Fruit fly (Drosophila melanogaster) whole organism, wandering third instar larva: ENCODE data around the gene swm.

Experiments used
- CG32264 ChIP-seq: fragments of 200-800 bp; sonication (Bioruptor generic); optimal IDR thresholded peaks from 2 replicates; lab custom pipeline; 2016; ENCODE audit warnings: missing biosample characterization, missing genetic modification characterization
- CG9705 ChIP-seq: fragments of 200-800 bp; sonication (Bioruptor generic); optimal IDR thresholded peaks from 2 replicates; lab custom pipeline; 2018; ENCODE audit warnings: missing biosample characterization, mild to moderate bottlenecking, missing genetic modification characterization
- CrebA ChIP-seq: fragments of 200-800 bp; sonication (Bioruptor generic); optimal IDR thresholded peaks from 2 replicates; lab custom pipeline; 2016; ENCODE audit warnings: missing biosample characterization, mild to moderate bottlenecking, missing genetic modification characterization, borderline replicate concordance
- Dfd ChIP-seq: fragments of >200 bp; optimal IDR thresholded peaks from 2 replicates; lab custom pipeline; 2017; ENCODE audit warnings: missing biosample characterization, missing genetic modification characterization
- GATAd ChIP-seq: sonication (Bioruptor generic); optimal IDR thresholded peaks from 2 replicates; lab custom pipeline; 2016; ENCODE audit warnings: missing biosample characterization, missing genetic modification characterization
- HLH106 ChIP-seq: fragments of 200-800 bp; optimal IDR thresholded peaks from 3 replicates; lab custom pipeline; 2019; ENCODE audit warnings: missing biosample characterization, mild to moderate bottlenecking, missing genetic modification characterization, moderate library complexity
- Hnf4 ChIP-seq: fragments of 200-800 bp; sonication (Bioruptor generic); optimal IDR thresholded peaks from 2 replicates; lab custom pipeline; 2016; ENCODE audit warnings: missing biosample characterization, mild to moderate bottlenecking, missing genetic modification characterization
- Jra ChIP-seq: sonication (Bioruptor generic); optimal IDR thresholded peaks from 2 replicates; lab custom pipeline; 2016; ENCODE audit warnings: missing biosample characterization, missing genetic modification characterization
- Myc ChIP-seq: fragments of >200 bp; optimal IDR thresholded peaks from 2 replicates; lab custom pipeline; 2017
- OdsH ChIP-seq: fragments of 200-800 bp; sonication (Bioruptor generic); optimal IDR thresholded peaks from 2 replicates; lab custom pipeline; 2016; ENCODE audit warnings: missing biosample characterization, mild to moderate bottlenecking, missing genetic modification characterization
- Rel ChIP-seq, 2 experiments: fragments of 200-800 bp; sonication (Bioruptor generic) in 1 of 2; optimal IDR thresholded peaks; 2 replicates in 1 of 2; 3 replicates in 1 of 2; lab custom pipeline; 2016 to 2019; ENCODE audit warnings: mild to moderate bottlenecking in 2 of 2, missing biosample characterization in 2 of 2, missing genetic modification characterization in 2 of 2, moderate library complexity in 1 of 2
- Sp1 ChIP-seq: fragments of 200-800 bp; sonication (Bioruptor generic); optimal IDR thresholded peaks from 3 replicates; lab custom pipeline; 2019; ENCODE audit warnings: missing biosample characterization, mild to moderate bottlenecking, missing genetic modification characterization, moderate library complexity
- Vsx2 ChIP-seq: fragments of 200-300, 225-300 bp; sonication (Bioruptor generic); optimal IDR thresholded peaks from 2 replicates; lab custom pipeline; 2018; ENCODE audit warnings: missing biosample characterization, missing genetic modification characterization; ENCODE audit not compliant: partially characterized antibody
- br ChIP-seq: fragments of 200-800 bp; sonication (Bioruptor generic); optimal IDR thresholded peaks from 2 replicates; lab custom pipeline; 2016; ENCODE audit warnings: missing biosample characterization, missing genetic modification characterization
- brk ChIP-seq: fragments of 200-800 bp; sonication (Bioruptor generic); optimal IDR thresholded peaks from 2 replicates; lab custom pipeline; 2016; ENCODE audit warnings: missing biosample characterization, mild to moderate bottlenecking, missing genetic modification characterization
- dl ChIP-seq, 2 experiments: fragments of 175-275, 200-275 bp in 1 of 2; fragments of 200-275 bp in 1 of 2; sonication (Bioruptor generic); optimal IDR thresholded peaks; lab custom pipeline; 2018; ENCODE audit warnings: mild to moderate bottlenecking in 2 of 2, missing biosample characterization in 2 of 2, missing genetic modification characterization in 2 of 2, moderate library complexity in 2 of 2; ENCODE audit not compliant: partially characterized antibody in 2 of 2, insufficient read depth in 1 of 2
- dmrt93B ChIP-seq: fragments of 200-800 bp; sonication (Bioruptor generic); optimal IDR thresholded peaks from 2 replicates; lab custom pipeline; 2018; ENCODE audit warnings: missing biosample characterization, mild to moderate bottlenecking, missing genetic modification characterization
- dsf ChIP-seq: sonication (Bioruptor generic); optimal IDR thresholded peaks from 2 replicates; lab custom pipeline; 2016; ENCODE audit warnings: missing biosample characterization, missing genetic modification characterization, borderline replicate concordance
- ey ChIP-seq: fragments of 200-800 bp; sonication (Bioruptor generic); optimal IDR thresholded peaks from 2 replicates; lab custom pipeline; 2016; ENCODE audit warnings: missing biosample characterization, missing genetic modification characterization
- foxo ChIP-seq, 2 experiments: fragments of 200-800 bp; sonication (Bioruptor generic); optimal IDR thresholded peaks; 2 replicates in 1 of 2; 3 replicates in 1 of 2; lab custom pipeline; 2016 to 2017; ENCODE audit warnings: missing biosample characterization in 2 of 2, missing genetic modification characterization in 2 of 2
- fru ChIP-seq: fragments of 200-800 bp; sonication (Bioruptor generic); optimal IDR thresholded peaks from 3 replicates; lab custom pipeline; 2016; ENCODE audit warnings: missing biosample characterization, mild to moderate bottlenecking, missing genetic modification characterization
- h ChIP-seq: fragments of 200-800 bp; sonication (Bioruptor generic); optimal IDR thresholded peaks from 3 replicates; lab custom pipeline; 2016; ENCODE audit warnings: missing biosample characterization, mild to moderate bottlenecking, missing genetic modification characterization
- jim ChIP-seq: fragments of 175-275, 200-325 bp; sonication (Bioruptor generic); optimal IDR thresholded peaks from 2 replicates; lab custom pipeline; 2016; ENCODE audit warnings: missing biosample characterization, mild to moderate bottlenecking, missing genetic modification characterization
- pan ChIP-seq: fragments of >200 bp; optimal IDR thresholded peaks from 2 replicates; lab custom pipeline; 2017
- rgr ChIP-seq: fragments of 200-800 bp; sonication (Bioruptor generic); optimal IDR thresholded peaks from 3 replicates; lab custom pipeline; 2016; ENCODE audit warnings: missing biosample characterization, mild to moderate bottlenecking, missing genetic modification characterization
- sage ChIP-seq: fragments of 200-800 bp; sonication (Bioruptor generic); optimal IDR thresholded peaks from 2 replicates; lab custom pipeline; 2016; ENCODE audit warnings: missing biosample characterization, mild to moderate bottlenecking, missing genetic modification characterization
- tai ChIP-seq: sonication (Bioruptor generic); optimal IDR thresholded peaks from 2 replicates; lab custom pipeline; 2016; ENCODE audit warnings: missing biosample characterization, missing genetic modification characterization
- usp ChIP-seq: fragments of >200 bp; optimal IDR thresholded peaks from 2 replicates; lab custom pipeline; 2017; ENCODE audit warnings: missing biosample characterization, missing genetic modification characterization
- woc ChIP-seq: sonication (Bioruptor generic); optimal IDR thresholded peaks from 2 replicates; lab custom pipeline; 2016; ENCODE audit warnings: missing biosample characterization, mild to moderate bottlenecking, missing genetic modification characterization

swm gene

dm6 chr2L:19473397-19474009 is 19.5 kb upstream of the swm start:
- TF ChIP-seq pan (no peak), rgr (GFP tag; lab: Kevin White, UChicago) (no peak), dmrt93B (GFP tag; lab: Kevin White, UChicago) (no peak), h (GFP tag; lab: Kevin White, UChicago) (no peak), ey (no peak)
- TF ChIP-seq, all 38 proteins: peak for 0

DNA sequence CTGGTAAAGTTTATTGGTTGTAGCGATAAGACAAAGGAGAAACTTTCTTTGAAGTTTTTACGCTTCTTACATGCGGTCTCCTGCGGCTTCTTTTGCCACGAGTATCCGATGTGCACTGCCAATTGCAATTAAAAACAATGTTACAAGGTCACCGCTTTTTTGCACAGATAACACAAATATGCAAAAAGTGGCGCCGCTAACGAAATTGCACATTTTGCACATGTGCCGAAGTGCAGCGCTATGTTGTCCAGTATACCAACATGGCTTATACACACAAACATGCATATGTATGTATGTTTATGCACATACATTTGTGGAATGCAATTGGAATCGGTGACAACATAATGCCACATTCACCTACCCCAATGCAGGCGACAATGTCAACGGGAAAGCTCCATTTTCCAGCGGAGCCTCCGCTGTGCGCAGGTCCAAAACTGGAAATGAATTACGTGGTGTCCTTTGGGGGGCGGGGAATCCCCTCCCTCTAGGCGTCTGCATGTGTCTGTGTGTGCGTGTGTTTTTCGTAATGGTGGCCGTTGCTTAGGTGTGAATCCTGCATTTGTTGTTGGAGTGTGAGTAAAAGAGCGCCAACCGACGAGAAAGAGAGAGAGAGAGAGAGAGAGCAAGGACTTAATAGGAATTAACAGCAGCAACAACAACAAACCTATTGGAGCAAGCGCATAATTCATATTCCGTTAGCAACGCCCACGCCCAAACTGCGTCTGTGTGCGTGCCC is 13.6 kb upstream of the swm start:
- TF ChIP-seq dl (GFP tag; optimal IDR thresholded peaks at IDR 0.05; lab: Kevin White, UChicago; ENCODE audit: insufficient read depth in 1 of 2, partially characterized antibody in 2 of 2), result no peak
- no peak for TF ChIP-seq usp (GFP tag; lab: Kevin White, UChicago)
- TF ChIP-seq rgr (GFP tag; lab: Kevin White, UChicago), result no peak
- no peak for TF ChIP-seq CG9705 (GFP tag; lab: Kevin White, UChicago)
- no peak for TF ChIP-seq fru (GFP tag; lab: Kevin White, UChicago)
- TF ChIP-seq Rel (GFP tag; optimal IDR thresholded peaks at IDR 0.05; lab: Kevin White, UChicago), result no peak
- no peak for TF ChIP-seq Rel (tag; optimal IDR thresholded peaks at IDR 0.05; lab: Kevin White, UChicago)
- no peak for TF ChIP-seq Dfd (GFP tag; lab: Kevin White, UChicago)
- TF ChIP-seq HLH106 (tag; lab: Kevin White, UChicago), result no peak
- TF ChIP-seq sage (GFP tag; lab: Kevin White, UChicago), result no peak
- TF ChIP-seq dsf (GFP tag; lab: Kevin White, UChicago), result no peak
- TF ChIP-seq GATAd (GFP tag; lab: Kevin White, UChicago), result no peak
- no peak for TF ChIP-seq Sp1 (GFP tag; lab: Kevin White, UChicago)
- TF ChIP-seq br (GFP tag; lab: Kevin White, UChicago), result no peak
- TF ChIP-seq Hnf4, result no peak
- TF ChIP-seq OdsH (GFP tag; lab: Kevin White, UChicago), result no peak
- no peak for TF ChIP-seq Vsx2

DNA sequence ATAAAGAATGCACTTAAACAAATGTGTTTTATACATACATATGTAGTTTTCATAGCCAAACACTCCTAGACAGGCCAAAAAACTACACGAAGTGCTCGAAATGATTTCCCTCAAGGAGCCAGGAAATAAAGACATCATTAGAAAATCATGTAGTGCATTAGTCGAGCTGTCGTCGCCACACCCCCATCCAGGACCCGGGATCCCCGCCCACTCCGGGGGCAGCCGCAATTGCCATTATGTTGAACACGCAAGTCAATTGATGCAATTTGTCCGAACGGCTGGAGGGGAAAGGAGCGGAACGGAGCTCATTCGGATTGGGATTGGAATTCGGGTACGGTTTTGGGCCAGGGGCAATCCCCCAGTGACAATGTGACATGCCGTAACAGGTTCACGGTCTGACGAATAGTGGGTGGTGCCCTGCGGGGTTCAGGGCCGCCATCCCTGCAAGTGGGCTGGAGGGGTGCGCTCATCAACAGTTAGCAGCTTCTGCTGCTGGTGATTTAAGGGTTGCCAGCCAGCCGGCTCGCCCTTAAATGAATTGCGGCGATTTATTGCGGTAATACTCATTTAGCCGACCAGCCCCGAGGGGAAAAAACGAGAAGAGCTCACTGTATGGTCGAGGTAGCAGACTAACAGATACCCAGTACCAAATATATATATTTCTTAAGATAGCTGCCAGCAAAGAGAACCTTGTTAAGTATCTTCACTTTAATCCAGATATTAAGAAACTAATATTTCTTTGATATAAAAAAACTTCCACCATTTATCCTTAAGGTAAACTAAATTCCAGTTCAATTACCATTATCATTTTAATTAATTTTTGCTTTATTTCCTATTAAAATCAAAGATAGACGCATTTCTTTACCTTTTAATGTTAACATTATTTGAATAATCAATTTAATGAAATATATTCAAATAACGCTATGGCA is 12.4 kb upstream of the swm start:
- TF ChIP-seq dsf (GFP tag; lab: Kevin White, UChicago), result no peak
- TF ChIP-seq Dfd (GFP tag; lab: Kevin White, UChicago), result peak; percentile 95
- TF ChIP-seq, all 38 proteins: peak for 1

DNA sequence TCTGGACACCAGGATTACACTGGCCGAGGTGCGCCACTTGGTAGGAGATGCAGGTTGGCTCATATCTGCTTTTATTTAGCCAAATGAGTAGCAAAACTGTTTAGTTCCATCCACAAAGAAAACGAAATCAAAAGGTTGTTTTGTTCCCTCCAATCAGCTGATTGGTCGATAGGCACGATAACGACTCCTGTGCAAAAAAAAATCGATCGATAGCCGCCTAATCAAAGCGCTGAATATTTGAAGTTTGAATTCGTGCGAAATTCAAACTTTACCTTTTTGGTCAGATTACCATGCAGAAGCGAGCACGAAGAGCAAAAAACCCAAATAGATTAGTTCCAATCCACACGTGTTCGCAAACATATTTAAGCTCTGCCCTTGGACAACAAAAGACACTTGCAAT is 8.5 kb upstream of the swm start, which contains the start of the genes CG10195 and CG13084:
Gene CG10195, minus strand, starts transcription at position 167 of the 400 bp plus-strand sequence.
Gene CG13084, plus strand, starts transcription at position 392 of the 400 bp plus-strand sequence.
- TF ChIP-seq jim (GFP tag; lab: Kevin White, UChicago) (no peak), Rel (GFP tag; optimal IDR thresholded peaks at IDR 0.05; lab: Kevin White, UChicago) (no peak), Rel (tag; optimal IDR thresholded peaks at IDR 0.05; lab: Kevin White, UChicago) (no peak), dl (GFP tag; optimal IDR thresholded peaks at IDR 0.05; lab: Kevin White, UChicago; ENCODE audit: insufficient read depth in 1 of 2, partially characterized antibody in 2 of 2) (no peak), Myc (lab: Kevin White, UChicago) (no peak)

dm6 chr2L:19487190-19487589 is 5.9 kb upstream of the swm start, which contains the start of gene CG13083:
Gene CG13083, plus strand, starts transcription at chr2L:19487490.
- TF ChIP-seq Hnf4 (no peak), Jra (GFP tag; lab: Kevin White, UChicago) (no peak), woc (GFP tag; lab: Kevin White, UChicago) (no peak), foxo (GFP tag; optimal IDR thresholded peaks at IDR 0.05; lab: Kevin White, UChicago) (no peak), Rel (GFP tag; optimal IDR thresholded peaks at IDR 0.05; lab: Kevin White, UChicago) (no peak), Rel (tag; optimal IDR thresholded peaks at IDR 0.05; lab: Kevin White, UChicago) (no peak), CG32264 (GFP tag; lab: Kevin White, UChicago) (no peak), dmrt93B (GFP tag; lab: Kevin White, UChicago) (no peak), GATAd (GFP tag; lab: Kevin White, UChicago) (no peak), sage (GFP tag; lab: Kevin White, UChicago) (no peak), dl (GFP tag; optimal IDR thresholded peaks at IDR 0.05; lab: Kevin White, UChicago; ENCODE audit: insufficient read depth in 1 of 2, partially characterized antibody in 2 of 2) (no peak), CG9705 (GFP tag; lab: Kevin White, UChicago) (no peak), rgr (GFP tag; lab: Kevin White, UChicago) (no peak), CrebA (no peak), fru (GFP tag; lab: Kevin White, UChicago) (no peak), tai (GFP tag; lab: Kevin White, UChicago) (no peak), Sp1 (GFP tag; lab: Kevin White, UChicago) (no peak), OdsH (GFP tag; lab: Kevin White, UChicago) (no peak), brk (GFP tag; lab: Kevin White, UChicago) (no peak), Dfd (GFP tag; lab: Kevin White, UChicago) (no peak)
